Worm (Caenorhabditis elegans) whole organism, mixed stage, embryonic: ENCODE results near the gene C02E7.7.

ENCODE experiments used
- ceh-83 ChIP-seq: fragments of 200-800 bp; sonication (Bioruptor generic); optimal IDR thresholded peaks from 2 replicates; lab custom pipeline; 2018; ENCODE audit warnings: mild to moderate bottlenecking, missing genetic modification characterization, missing compliant biosample characterization
- ces-1 ChIP-seq: fragments of 150-350 bp; optimal IDR thresholded peaks from 2 replicates; lab custom pipeline; 2014; ENCODE audit warnings: missing biosample characterization, missing genetic modification reagents, missing genetic modification characterization
- mep-1 ChIP-seq: fragments of 150-350 bp; optimal IDR thresholded peaks from 2 replicates; lab custom pipeline; 2017; ENCODE audit warnings: missing biosample characterization, missing genetic modification reagents, missing genetic modification characterization, inconsistent platforms
- nhr-237 ChIP-seq: fragments of 150-350 bp; optimal IDR thresholded peaks from 2 replicates; lab custom pipeline; 2014; ENCODE audit warnings: missing biosample characterization, missing genetic modification characterization
- pha-4 ChIP-seq: fragments of 150-350 bp; optimal IDR thresholded peaks from 2 replicates; lab custom pipeline; 2018; ENCODE audit warnings: missing biosample characterization, missing genetic modification reagents, missing genetic modification characterization

ce11 chrV:4913853-4914252, 4.5 kb downstream of the C02E7.7 start:
- no peak for TF ChIP-seq ceh-83 (GFP tag; lab: Kevin White, UChicago)
- TF ChIP-seq mep-1 (tag; lab: Kevin White, UChicago), result no peak
- no peak for TF ChIP-seq pha-4 (tag; lab: Kevin White, UChicago)
- TF ChIP-seq ces-1 (GFP tag; lab: Kevin White, UChicago), result no peak
- TF ChIP-seq nhr-237 (tag; lab: Kevin White, UChicago), result no peak
